Worm (Caenorhabditis elegans) whole organism, L1 larva: Measurements from ENCODE around the gene ZK1010.10.
A peak's percentile ranks its signal among the peaks of the same experiment; 100 is the strongest.

Experiments
- C16A3.4 ChIP-seq: fragments of 150-350 bp; optimal IDR thresholded peaks from 2 replicates; lab custom pipeline; 2014; ENCODE audit warnings: missing biosample characterization, missing genetic modification characterization
- C34B4.2 ChIP-seq: sonication (generic microtip); optimal IDR thresholded peaks from 2 replicates; lab custom pipeline; 2017; ENCODE audit warnings: mild to moderate bottlenecking, missing genetic modification characterization, missing compliant biosample characterization
- alr-1 ChIP-seq: fragments of 200-800 bp; sonication (Bioruptor generic); optimal IDR thresholded peaks from 2 replicates; lab custom pipeline; 2018; ENCODE audit warnings: borderline replicate concordance, mild to moderate bottlenecking, missing genetic modification characterization, missing compliant biosample characterization
- blmp-1 ChIP-seq: fragments of 150-350 bp; optimal IDR thresholded peaks from 2 replicates; lab custom pipeline; 2014; ENCODE audit warnings: missing biosample characterization, missing genetic modification characterization
- ceh-63 ChIP-seq: fragments of 200-800 bp; sonication (Bioruptor generic); optimal IDR thresholded peaks from 2 replicates; lab custom pipeline; 2018; ENCODE audit warnings: mild to moderate bottlenecking, missing genetic modification characterization, missing compliant biosample characterization
- ceh-8 ChIP-seq: fragments of 200-800 bp; sonication (Bioruptor generic); optimal IDR thresholded peaks from 2 replicates; lab custom pipeline; 2018; ENCODE audit warnings: mild to moderate bottlenecking, missing genetic modification characterization, moderate library complexity, missing compliant biosample characterization
- ceh-82 ChIP-seq, 3 experiments: fragments of 150-350 bp in 1 of 3; sonication (generic microtip) in 2 of 3; optimal IDR thresholded peaks; 2 replicates each; lab custom pipeline; 2014 to 2017; ENCODE audit warnings: missing biosample characterization in 3 of 3, missing genetic modification characterization in 3 of 3
- ceh-88 ChIP-seq: fragments of 200-800 bp; sonication (Bioruptor generic); IDR thresholded peaks from 2 replicates; pipeline ENCODE4 v1.3.6; 2022; ENCODE audit warnings: missing genetic modification characterization, missing compliant biosample characterization
- ceh-90 ChIP-seq: sonication (generic microtip); optimal IDR thresholded peaks from 2 replicates; lab custom pipeline; 2016; ENCODE audit warnings: missing genetic modification characterization, missing compliant biosample characterization
- dsc-1 ChIP-seq: sonication (generic microtip); optimal IDR thresholded peaks from 2 replicates; lab custom pipeline; 2016; ENCODE audit warnings: mild to moderate bottlenecking, missing genetic modification characterization, missing compliant biosample characterization
- efl-1 ChIP-seq, 4 experiments: fragments of 150-350 bp; optimal IDR thresholded peaks in 3 of 4; peaks in 1 of 4; 1 replicate in 1 of 4; 2 replicates in 3 of 4; lab custom pipeline; 2014; ENCODE audit warnings: missing biosample characterization in 2 of 4, missing genetic modification characterization in 2 of 4, missing genetic modification reagents in 2 of 4
- elt-3 ChIP-seq, 6 experiments: fragments of 150-350 bp in 1 of 6; sonication (generic microtip); optimal IDR thresholded peaks; 2 replicates each; lab custom pipeline; 2017 to 2018; ENCODE audit warnings: missing biosample characterization in 6 of 6, missing genetic modification characterization in 6 of 6, inconsistent platforms in 1 of 6
- ets-5 ChIP-seq: fragments of 200-800 bp; sonication (Bioruptor generic); IDR thresholded peaks from 2 replicates; pipeline ENCODE4 v1.3.6; 2022; ENCODE audit warnings: missing genetic modification characterization, missing compliant biosample characterization
- fkh-10 ChIP-seq: sonication (generic microtip); optimal IDR thresholded peaks from 2 replicates; lab custom pipeline; 2017; ENCODE audit warnings: missing biosample characterization, missing genetic modification reagents, missing genetic modification characterization
- fkh-4 ChIP-seq: sonication (generic microtip); optimal IDR thresholded peaks from 2 replicates; lab custom pipeline; 2016; ENCODE audit warnings: missing compliant biosample characterization, missing genetic modification characterization, borderline replicate concordance
- fkh-8 ChIP-seq: sonication (generic microtip); optimal IDR thresholded peaks from 2 replicates; lab custom pipeline; 2016; ENCODE audit warnings: mild to moderate bottlenecking, missing genetic modification characterization, missing compliant biosample characterization
- fos-1 ChIP-seq: fragments of 150-350 bp; optimal IDR thresholded peaks from 2 replicates; lab custom pipeline; 2014; ENCODE audit warnings: missing biosample characterization, missing genetic modification characterization
- grh-1 ChIP-seq: fragments of 200-800 bp; sonication (Bioruptor generic); IDR thresholded peaks from 2 replicates; pipeline ENCODE4 v1.3.6; 2022; ENCODE audit warnings: missing genetic modification reagents, missing genetic modification characterization, missing compliant biosample characterization
- hlh-17 ChIP-seq: fragments of 200-800 bp; sonication (Bioruptor generic); optimal IDR thresholded peaks from 2 replicates; lab custom pipeline; 2018; ENCODE audit warnings: missing genetic modification characterization, mild to moderate bottlenecking, missing compliant biosample characterization, moderate library complexity, borderline replicate concordance
- hlh-4 ChIP-seq: sonication (generic microtip); optimal IDR thresholded peaks from 2 replicates; lab custom pipeline; 2016; ENCODE audit warnings: mild to moderate bottlenecking, missing genetic modification characterization, missing compliant biosample characterization
- jun-1 ChIP-seq: fragments of 150-350 bp; optimal IDR thresholded peaks from 2 replicates; lab custom pipeline; 2014; ENCODE audit warnings: missing biosample characterization, missing genetic modification reagents, missing genetic modification characterization
- lin-14 ChIP-seq: fragments of 200-800 bp; sonication (Bioruptor generic); optimal IDR thresholded peaks from 2 replicates; lab custom pipeline; 2018; ENCODE audit warnings: mild to moderate bottlenecking, missing genetic modification characterization, moderate library complexity, missing compliant biosample characterization
- lin-15B ChIP-seq: fragments of 150-350 bp; sonication (generic microtip); optimal IDR thresholded peaks from 3 replicates; lab custom pipeline; 2014; ENCODE audit warnings: missing biosample characterization, missing genetic modification characterization
- lin-35 ChIP-seq, 2 experiments: fragments of 150-350 bp; optimal IDR thresholded peaks; 2 replicates each; lab custom pipeline; 2014; ENCODE audit warnings: missing biosample characterization in 2 of 2, missing genetic modification characterization in 2 of 2, missing genetic modification reagents in 2 of 2
- lin-39 ChIP-seq: fragments of 150-350 bp; optimal IDR thresholded peaks from 2 replicates; lab custom pipeline; 2014; ENCODE audit warnings: missing biosample characterization, missing genetic modification reagents, missing genetic modification characterization
- lir-3 ChIP-seq: sonication (generic microtip); optimal IDR thresholded peaks from 2 replicates; lab custom pipeline; 2016; ENCODE audit warnings: mild to moderate bottlenecking, missing genetic modification characterization, moderate library complexity, missing compliant biosample characterization; ENCODE audit not compliant: poor library complexity
- lsy-2 ChIP-seq, 2 experiments: fragments of 150-350 bp; optimal IDR thresholded peaks; 2 replicates each; lab custom pipeline; 2014; ENCODE audit warnings: missing biosample characterization in 2 of 2, missing genetic modification characterization in 2 of 2
- mdl-1 ChIP-seq, 2 experiments: fragments of 150-350 bp; optimal IDR thresholded peaks; 2 replicates each; lab custom pipeline; 2014 to 2017; ENCODE audit warnings: missing biosample characterization in 2 of 2, missing genetic modification characterization in 2 of 2, inconsistent platforms in 1 of 2
- mep-1 ChIP-seq: fragments of 150-350 bp; optimal IDR thresholded peaks from 2 replicates; lab custom pipeline; 2014; ENCODE audit warnings: missing biosample characterization, missing genetic modification characterization
- nhr-11 ChIP-seq: fragments of 150-350 bp; optimal IDR thresholded peaks from 2 replicates; lab custom pipeline; 2014; ENCODE audit warnings: missing biosample characterization, missing genetic modification characterization
- nhr-12 ChIP-seq: sonication (generic microtip); optimal IDR thresholded peaks from 2 replicates; lab custom pipeline; 2017; ENCODE audit warnings: missing biosample characterization, missing genetic modification characterization
- nhr-19 ChIP-seq: fragments of 200-800 bp; sonication (Bioruptor generic); conservative IDR thresholded peaks from 2 replicates; pipeline ENCODE4 v1.3.6; 2022; ENCODE audit warnings: missing genetic modification characterization, missing compliant biosample characterization
- nhr-71 ChIP-seq: sonication (generic microtip); optimal IDR thresholded peaks from 2 replicates; lab custom pipeline; 2016; ENCODE audit warnings: mild to moderate bottlenecking, missing genetic modification characterization, moderate library complexity, missing compliant biosample characterization
- nhr-76 ChIP-seq: sonication (generic microtip); optimal IDR thresholded peaks from 2 replicates; lab custom pipeline; 2017; ENCODE audit warnings: missing biosample characterization, missing genetic modification characterization
- nhr-85 ChIP-seq: sonication (generic microtip); peaks from one replicate; lab custom pipeline; 2016; ENCODE audit warnings: missing genetic modification characterization, inconsistent platforms, missing compliant biosample characterization
- nhr-90 ChIP-seq: sonication (generic microtip); optimal IDR thresholded peaks from 2 replicates; lab custom pipeline; 2016; ENCODE audit warnings: mild to moderate bottlenecking, missing genetic modification characterization, missing compliant biosample characterization; ENCODE audit not compliant: poor library complexity
- pax-3 ChIP-seq: fragments of 200-800 bp; sonication (Bioruptor generic); optimal IDR thresholded peaks from 2 replicates; lab custom pipeline; 2018; ENCODE audit warnings: mild to moderate bottlenecking, missing genetic modification characterization, moderate library complexity, missing compliant biosample characterization
- pqm-1 ChIP-seq: sonication (generic microtip); optimal IDR thresholded peaks from 3 replicates; lab custom pipeline; 2017; ENCODE audit warnings: missing biosample characterization, missing genetic modification characterization
- rnt-1 ChIP-seq: sonication (generic microtip); optimal IDR thresholded peaks from 2 replicates; lab custom pipeline; 2016; ENCODE audit warnings: mild to moderate bottlenecking, missing genetic modification characterization, moderate library complexity, missing compliant biosample characterization
- skn-1 ChIP-seq: fragments of 150-350 bp; optimal IDR thresholded peaks from 2 replicates; lab custom pipeline; 2014; ENCODE audit warnings: missing biosample characterization, missing genetic modification characterization
- sox-4 ChIP-seq: sonication (generic microtip); optimal IDR thresholded peaks from 2 replicates; lab custom pipeline; 2016; ENCODE audit warnings: missing genetic modification characterization, missing compliant biosample characterization
- sptf-1 ChIP-seq: fragments of 150-350 bp; optimal IDR thresholded peaks from 2 replicates; lab custom pipeline; 2014; ENCODE audit warnings: missing biosample characterization, missing genetic modification characterization
- sup-37 ChIP-seq: fragments of 200-800 bp; sonication (Bioruptor generic); optimal IDR thresholded peaks from 2 replicates; lab custom pipeline; 2018; ENCODE audit warnings: mild to moderate bottlenecking, missing genetic modification characterization, missing compliant biosample characterization
- swsn-7 ChIP-seq: sonication (generic microtip); optimal IDR thresholded peaks from 2 replicates; lab custom pipeline; 2016; ENCODE audit warnings: missing genetic modification characterization, missing compliant biosample characterization
- tbx-2 ChIP-seq: sonication (generic microtip); optimal IDR thresholded peaks from 2 replicates; lab custom pipeline; 2016; ENCODE audit warnings: missing genetic modification characterization, missing compliant biosample characterization
- unc-30 ChIP-seq: sonication (generic microtip); optimal IDR thresholded peaks from 2 replicates; lab custom pipeline; 2017; ENCODE audit warnings: missing biosample characterization, missing genetic modification characterization
- unc-62 ChIP-seq: fragments of 150-350 bp; optimal IDR thresholded peaks from 2 replicates; lab custom pipeline; 2014; ENCODE audit warnings: missing biosample characterization, missing genetic modification reagents, missing genetic modification characterization
- unc-86 ChIP-seq: sonication (generic microtip); optimal IDR thresholded peaks from 2 replicates; lab custom pipeline; 2016; ENCODE audit warnings: missing genetic modification characterization, missing compliant biosample characterization
- unc-98 ChIP-seq: fragments of 200-800 bp; sonication (Bioruptor generic); IDR thresholded peaks from 2 replicates; pipeline ENCODE4 v1.3.6; 2022; ENCODE audit warnings: missing genetic modification characterization, missing compliant biosample characterization
- vab-15 ChIP-seq: sonication (generic microtip); optimal IDR thresholded peaks from 2 replicates; lab custom pipeline; 2017; ENCODE audit warnings: missing genotype, mild to moderate bottlenecking, missing genetic modification characterization, missing compliant biosample characterization
- zip-4 ChIP-seq: fragments of 200-800 bp; sonication (Bioruptor generic); optimal IDR thresholded peaks from 2 replicates; lab custom pipeline; 2018; ENCODE audit warnings: mild to moderate bottlenecking, missing genetic modification characterization, moderate library complexity, missing compliant biosample characterization
- ztf-11 ChIP-seq, 2 experiments: sonication (generic microtip); optimal IDR thresholded peaks; 2 replicates each; lab custom pipeline; 2016 to 2017; ENCODE audit warnings: missing genetic modification characterization in 2 of 2, missing biosample characterization in 1 of 2, missing compliant biosample characterization in 1 of 2
- ztf-4 ChIP-seq: fragments of 150-350 bp; optimal IDR thresholded peaks from 2 replicates; lab custom pipeline; 2014; ENCODE audit warnings: missing biosample characterization, missing genetic modification characterization

The ZK1010.10 gene

ce11 chrIII:13018619-13019018, 16.4 kb downstream of the ZK1010.10 start, which contains the start of gene col-98:
TSS of gene col-98 (plus strand) at chrIII:13019008.
- no peak for TF ChIP-seq sup-37 (GFP tag; lab: Kevin White, UChicago)
- no peak for TF ChIP-seq ceh-82 (tag; optimal IDR thresholded peaks at IDR 0.05; lab: Kevin White, UChicago)
- no peak for TF ChIP-seq ceh-63
- no peak for TF ChIP-seq nhr-19 (GFP tag; lab: Robert Waterston, UW)
- TF ChIP-seq ceh-8 = no peak
- no peak for TF ChIP-seq ceh-90 (tag; lab: Kevin White, UChicago)
- no peak for TF ChIP-seq zip-4 (GFP tag; lab: Kevin White, UChicago)
- TF ChIP-seq dsc-1 (tag; lab: Kevin White, UChicago) = no peak
- TF ChIP-seq nhr-90 (tag; lab: Kevin White, UChicago) = peak; percentile 46
- peak; percentile 39 for TF ChIP-seq mep-1
- TF ChIP-seq mdl-1 (tag; optimal IDR thresholded peaks at IDR 0.05; lab: Kevin White, UChicago) = no peak
- TF ChIP-seq jun-1 (tag; lab: Kevin White, UChicago) = no peak
- TF ChIP-seq sptf-1 (tag; lab: Kevin White, UChicago) = no peak
- no peak for TF ChIP-seq tbx-2 (tag; lab: Kevin White, UChicago)
- no peak for TF ChIP-seq ceh-88 (GFP tag; lab: Robert Waterston, UW)
- TF ChIP-seq pqm-1 (tag; lab: Kevin White, UChicago) = no peak
- TF ChIP-seq ztf-4 (tag; lab: Kevin White, UChicago) = no peak
- TF ChIP-seq lin-35 (GFP tag; optimal IDR thresholded peaks at IDR 0.05; lab: Kevin White, UChicago) = no peak
- TF ChIP-seq C34B4.2 (tag; lab: Kevin White, UChicago) = no peak
- TF ChIP-seq nhr-85 (tag; lab: Kevin White, UChicago) = peak; percentile 85
- TF ChIP-seq alr-1 = no peak
- TF ChIP-seq vab-15 (tag; lab: Kevin White, UChicago) = no peak
- TF ChIP-seq nhr-11 (tag; lab: Kevin White, UChicago) = no peak
- peak; percentile 12 for TF ChIP-seq C16A3.4
- TF ChIP-seq fkh-10 (GFP tag; lab: Kevin White, UChicago) = no peak
- TF ChIP-seq skn-1 (tag; lab: Kevin White, UChicago) = no peak
- TF ChIP-seq fkh-4 (tag; lab: Kevin White, UChicago) = no peak
- no peak for TF ChIP-seq pax-3
- no peak for TF ChIP-seq lin-39 (tag; lab: Kevin White, UChicago)
- TF ChIP-seq nhr-76 = no peak
- no peak for TF ChIP-seq hlh-17 (GFP tag; lab: Kevin White, UChicago)
- TF ChIP-seq unc-98 (GFP tag; lab: Robert Waterston, UW) = no peak
- no peak for TF ChIP-seq lir-3 (tag; lab: Kevin White, UChicago)
- TF ChIP-seq lsy-2 (tag; optimal IDR thresholded peaks at IDR 0.05; lab: Kevin White, UChicago) = peak in 1 of 2 experiments; percentile 16
- no peak for TF ChIP-seq fkh-8 (tag; lab: Kevin White, UChicago)
- TF ChIP-seq lin-14 (GFP tag; lab: Kevin White, UChicago) = peak; percentile 78
- TF ChIP-seq swsn-7 (tag; lab: Kevin White, UChicago) = no peak
- no peak for TF ChIP-seq sox-4 (tag; lab: Kevin White, UChicago)
- TF ChIP-seq ztf-11 (tag; optimal IDR thresholded peaks at IDR 0.05; lab: Kevin White, UChicago) = no peak
- TF ChIP-seq hlh-4 (tag; lab: Kevin White, UChicago) = no peak
- TF ChIP-seq nhr-71 (tag; lab: Kevin White, UChicago) = peak; percentile 24
- no peak for TF ChIP-seq lin-15B (tag; lab: Kevin White, UChicago)
- TF ChIP-seq nhr-12 (tag; lab: Kevin White, UChicago) = no peak
- no peak for TF ChIP-seq fos-1 (tag; lab: Kevin White, UChicago)
- no peak for TF ChIP-seq unc-62 (GFP tag; lab: Kevin White, UChicago)
- peak; percentile 62 for TF ChIP-seq blmp-1 (tag; lab: Kevin White, UChicago)
- peak in 1 of 6 experiments; percentile 10 for TF ChIP-seq elt-3 (tag; optimal IDR thresholded peaks at IDR 0.05; lab: Kevin White, UChicago)
- TF ChIP-seq efl-1 (optimal IDR thresholded peaks at IDR 0.05; lab: Kevin White, UChicago) = no peak
- peak in 1 of 2 experiments; percentile 72 for TF ChIP-seq efl-1 (GFP tag; optimal IDR thresholded peaks at IDR 0.05 in 1 of 2; lab: Kevin White, UChicago)
- TF ChIP-seq grh-1 = no peak
- no peak for TF ChIP-seq ets-5 (GFP tag; lab: Robert Waterston, UW)
- no peak for TF ChIP-seq unc-86 (tag; lab: Kevin White, UChicago)
- no peak for TF ChIP-seq rnt-1 (tag; lab: Kevin White, UChicago)
- no peak for TF ChIP-seq unc-30
